Fruit fly (Drosophila melanogaster) Kc167 (cell line): ENCODE results near the gene fid.

ENCODE experiments used
- Myc ChIP-seq: fragments of >200 bp; optimal IDR thresholded peaks from 2 replicates; lab custom pipeline; 2017; ENCODE audit warnings: missing external identifiers
- insv ChIP-seq: fragments of >200 bp; optimal IDR thresholded peaks from 3 replicates; lab custom pipeline; 2018; ENCODE audit warnings: missing external identifiers
- psq ChIP-seq: fragments of >200 bp; optimal IDR thresholded peaks from 2 replicates; lab custom pipeline; 2017; ENCODE audit warnings: missing external identifiers
- ttk ChIP-seq: sonication (Bioruptor generic); optimal IDR thresholded peaks from 2 replicates; lab custom pipeline; 2017; ENCODE audit warnings: missing external identifiers

DNA sequence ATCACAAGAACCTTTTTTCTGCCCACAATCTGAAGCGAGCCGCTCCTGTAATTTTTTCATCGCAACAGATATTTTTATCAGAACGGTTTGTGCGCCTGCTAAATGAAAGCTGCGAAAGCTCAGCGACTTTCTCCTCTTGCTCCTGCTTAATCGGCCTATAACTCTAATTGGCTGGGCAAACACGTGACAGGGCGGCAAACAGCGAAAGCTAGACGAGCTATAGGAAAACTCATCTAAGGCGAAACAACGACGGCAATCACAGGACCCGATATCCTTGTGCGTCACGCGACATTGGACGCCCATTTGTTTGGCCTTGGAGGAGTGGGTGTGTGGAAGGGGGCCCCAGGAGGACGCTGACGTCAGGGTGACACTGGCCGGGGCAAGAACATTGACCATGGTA is 2.9 kb upstream of the fid start:
- TF ChIP-seq insv (lab: Kevin White, UChicago): no peak
- TF ChIP-seq ttk (lab: Kevin White, UChicago): no peak
- TF ChIP-seq psq: no peak
- no peak for TF ChIP-seq Myc (lab: Kevin White, UChicago)
